Worm (Caenorhabditis elegans): ENCODE results near the gene ZK686.5.

- no peak for TF ChIP-seq dve-1 (tag; optimal IDR thresholded peaks at IDR 0.05)
- no peak for TF ChIP-seq ets-4 (tag; optimal IDR thresholded peaks at IDR 0.05)
- no peak for TF ChIP-seq fax-1 (tag; optimal IDR thresholded peaks at IDR 0.05)
- no peak for TF ChIP-seq unc-42 (tag; optimal IDR thresholded peaks at IDR 0.05)
- no peak for TF ChIP-seq pha-2 (tag; optimal IDR thresholded peaks at IDR 0.05)
- TF ChIP-seq hlh-13 (GFP tag; optimal IDR thresholded peaks at IDR 0.05), result no peak
- TF ChIP-seq ama-1 (optimal IDR thresholded peaks at IDR 0.05), result no peak
Measured at ce11 chrIII:7784201-7784600, 16.9 kb upstream of the ZK686.5 start.

Measured in whole organism, late embryonic.